Fruit fly (Drosophila melanogaster) whole organism, embryonic: ENCODE results near the gene Gr2a.
A peak's percentile ranks its signal among the peaks of the same experiment; 100 is the strongest.

Experiments used
- Atf6 ChIP-seq: fragments of 200-800 bp; sonication (Bioruptor generic); IDR thresholded peaks from 2 replicates; pipeline ENCODE4 v1.3.6; 2022; ENCODE audit warnings: missing biosample characterization, missing genetic modification characterization
- CG10147 ChIP-seq: fragments of 200-800 bp; sonication (Bioruptor generic); optimal IDR thresholded peaks from 2 replicates; lab custom pipeline; 2019; ENCODE audit warnings: missing biosample characterization, mild to moderate bottlenecking, missing genetic modification characterization, moderate library complexity
- CG1024 ChIP-seq: fragments of 200-800 bp; sonication (Bioruptor generic); IDR thresholded peaks from 2 replicates; pipeline ENCODE4 v1.3.6; 2022; ENCODE audit warnings: missing biosample characterization, missing genetic modification characterization
- CG10543 ChIP-seq: fragments of 200-800 bp; sonication (Bioruptor generic); optimal IDR thresholded peaks from 3 replicates; lab custom pipeline; 2017; ENCODE audit warnings: missing biosample characterization, mild to moderate bottlenecking, missing genetic modification characterization, moderate library complexity
- CG11723 ChIP-seq: fragments of 200-800 bp; sonication (Bioruptor generic); optimal IDR thresholded peaks from 2 replicates; lab custom pipeline; 2017; ENCODE audit warnings: missing biosample characterization, mild to moderate bottlenecking, missing genetic modification characterization
- CG12769 ChIP-seq: fragments of 200-800 bp; sonication (Bioruptor generic); optimal IDR thresholded peaks from 2 replicates; lab custom pipeline; 2019; ENCODE audit warnings: missing biosample characterization, mild to moderate bottlenecking, missing genetic modification characterization, moderate library complexity
- CG13287 ChIP-seq: fragments of 200-800 bp; sonication (Bioruptor generic); IDR thresholded peaks from 2 replicates; pipeline ENCODE4 v1.3.6; 2022; ENCODE audit warnings: missing biosample characterization, missing genetic modification characterization; ENCODE audit not compliant: partially characterized antibody
- CG15514 ChIP-seq: fragments of 200-800 bp; sonication (Bioruptor generic); optimal IDR thresholded peaks from 3 replicates; lab custom pipeline; 2017; ENCODE audit warnings: missing biosample characterization, missing genetic modification characterization, mild to moderate bottlenecking, moderate library complexity, missing genetic modification reagents
- CG15696 ChIP-seq: fragments of 200-800 bp; sonication (Bioruptor generic); optimal IDR thresholded peaks from 2 replicates; lab custom pipeline; 2019; ENCODE audit warnings: missing biosample characterization, mild to moderate bottlenecking, missing genetic modification characterization, moderate library complexity
- CG2129 ChIP-seq: fragments of 200-800 bp; sonication (Bioruptor generic); IDR thresholded peaks from 2 replicates; pipeline ENCODE4 v1.3.6; 2022; ENCODE audit warnings: missing biosample characterization, missing genetic modification characterization; ENCODE audit not compliant: partially characterized antibody
- CG31441 ChIP-seq: fragments of 200-800 bp; sonication (Bioruptor generic); IDR thresholded peaks from 2 replicates; pipeline ENCODE4 v1.3.6; 2022; ENCODE audit warnings: missing biosample characterization, missing genetic modification characterization
- CG32532 ChIP-seq: fragments of 200-800 bp; sonication (Bioruptor generic); IDR thresholded peaks from 2 replicates; pipeline ENCODE4 v1.3.6; 2022; ENCODE audit warnings: missing biosample characterization, missing genetic modification characterization
- CG34422 ChIP-seq: fragments of 200-800 bp; sonication (Bioruptor generic); IDR thresholded peaks from 3 replicates; pipeline ENCODE4 v1.3.6; 2022; ENCODE audit warnings: missing biosample characterization, missing genetic modification characterization
- CG42726 ChIP-seq: fragments of 200-800 bp; sonication (Bioruptor generic); IDR thresholded peaks from 2 replicates; pipeline ENCODE4 v1.3.6; 2022; ENCODE audit warnings: missing biosample characterization, missing genetic modification characterization; ENCODE audit not compliant: partially characterized antibody
- CG8924 ChIP-seq: fragments of 200-800 bp; optimal IDR thresholded peaks from 3 replicates; lab custom pipeline; 2019; ENCODE audit warnings: missing biosample characterization, mild to moderate bottlenecking, missing genetic modification characterization, moderate library complexity
- CG9609 ChIP-seq: fragments of 200-800 bp; sonication (Bioruptor generic); optimal IDR thresholded peaks from 3 replicates; lab custom pipeline; 2016; ENCODE audit warnings: missing biosample characterization, missing genetic modification characterization
- CG9932 ChIP-seq: fragments of 200-800 bp; sonication (Bioruptor generic); IDR thresholded peaks from 2 replicates; pipeline ENCODE4 v1.3.6; 2022; ENCODE audit warnings: missing biosample characterization, missing genetic modification characterization
- D19B ChIP-seq: fragments of 200-800 bp; sonication (Bioruptor generic); optimal IDR thresholded peaks from 2 replicates; lab custom pipeline; 2017; ENCODE audit warnings: missing biosample characterization, mild to moderate bottlenecking, missing genetic modification characterization
- Deaf1 ChIP-seq: fragments of 200-800 bp; optimal IDR thresholded peaks from 3 replicates; lab custom pipeline; 2019; ENCODE audit warnings: missing biosample characterization, mild to moderate bottlenecking, missing genetic modification characterization, moderate library complexity
- Eip74EF ChIP-seq, 2 experiments: fragments of 200-800 bp in 1 of 2; fragments of >200 bp in 1 of 2; sonication (Bioruptor generic) in 1 of 2; optimal IDR thresholded peaks; 2 replicates each; lab custom pipeline; 2017 to 2019; ENCODE audit warnings: missing biosample characterization in 2 of 2, missing genetic modification characterization in 2 of 2, mild to moderate bottlenecking in 1 of 2, moderate library complexity in 1 of 2
- Gug ChIP-seq: fragments of 200-800 bp; sonication (Bioruptor generic); IDR thresholded peaks from 4 replicates; pipeline ENCODE4 v1.3.6; 2022; ENCODE audit warnings: missing biosample characterization, missing genetic modification characterization
- H15 ChIP-seq: fragments of 200-800 bp; sonication (Bioruptor generic); IDR thresholded peaks from 3 replicates; pipeline ENCODE4 v1.3.6; 2022; ENCODE audit warnings: missing biosample characterization, missing genetic modification characterization
- HLH4C ChIP-seq: fragments of 200-800 bp; sonication (Bioruptor generic); IDR thresholded peaks from 3 replicates; pipeline ENCODE4 v1.3.6; 2022; ENCODE audit warnings: missing biosample characterization, missing genetic modification characterization; ENCODE audit not compliant: partially characterized antibody
- HLHmδ ChIP-seq: fragments of 200-800 bp; sonication (Bioruptor generic); optimal IDR thresholded peaks from 2 replicates; lab custom pipeline; 2018; ENCODE audit warnings: missing biosample characterization, mild to moderate bottlenecking, missing genetic modification characterization, moderate library complexity
- HmgD ChIP-seq: fragments of 200-800 bp; sonication (Bioruptor generic); optimal IDR thresholded peaks from 3 replicates; lab custom pipeline; 2016; ENCODE audit warnings: missing biosample characterization, missing genetic modification characterization
- MBD-R2 ChIP-seq: fragments of 200-800 bp; sonication (Bioruptor generic); IDR thresholded peaks from 2 replicates; pipeline ENCODE4 v1.3.6; 2022; ENCODE audit warnings: missing biosample characterization, missing genetic modification characterization
- MESR4 ChIP-seq: fragments of 200-800 bp; sonication (Bioruptor generic); optimal IDR thresholded peaks from 2 replicates; lab custom pipeline; 2018; ENCODE audit warnings: missing biosample characterization, mild to moderate bottlenecking, missing genetic modification characterization, moderate library complexity
- Mad ChIP-seq: fragments of 200-800 bp; sonication (Bioruptor generic); optimal IDR thresholded peaks from 2 replicates; lab custom pipeline; 2016; ENCODE audit warnings: missing biosample characterization, missing genetic modification characterization
- Max ChIP-seq: fragments of 200-800 bp; sonication (Bioruptor generic); optimal IDR thresholded peaks from 2 replicates; lab custom pipeline; 2016; ENCODE audit warnings: missing biosample characterization, mild to moderate bottlenecking, missing genetic modification characterization
- Oli ChIP-seq: fragments of 200-800 bp; sonication (Bioruptor generic); optimal IDR thresholded peaks from 2 replicates; lab custom pipeline; 2018; ENCODE audit warnings: missing biosample characterization, mild to moderate bottlenecking, missing genetic modification characterization, moderate library complexity
- PHDP ChIP-seq: fragments of 200-800 bp; sonication (Bioruptor generic); optimal IDR thresholded peaks from 3 replicates; lab custom pipeline; 2018; ENCODE audit warnings: missing biosample characterization, mild to moderate bottlenecking, missing genetic modification characterization, moderate library complexity
- Taf1 ChIP-seq: fragments of 200-800 bp; sonication (Bioruptor generic); IDR thresholded peaks from 2 replicates; pipeline ENCODE4 v1.3.6; 2022; ENCODE audit warnings: missing biosample characterization, missing genetic modification characterization
- al ChIP-seq: fragments of 200-800 bp; sonication (Bioruptor generic); IDR thresholded peaks from 2 replicates; pipeline ENCODE4 v1.3.6; 2022; ENCODE audit warnings: missing biosample characterization, missing genetic modification characterization
- ap ChIP-seq: fragments of 200-800 bp; sonication (Bioruptor generic); IDR thresholded peaks from 2 replicates; pipeline ENCODE4 v1.3.6; 2022; ENCODE audit warnings: missing biosample characterization, missing genetic modification characterization
- ash1 ChIP-seq: fragments of 200-800 bp; sonication (Bioruptor generic); optimal IDR thresholded peaks from 2 replicates; lab custom pipeline; 2018; ENCODE audit warnings: missing biosample characterization, mild to moderate bottlenecking, missing genetic modification characterization
- bcd ChIP-seq: fragments of 200-800 bp; sonication (Bioruptor generic); optimal IDR thresholded peaks from 2 replicates; lab custom pipeline; 2017; ENCODE audit warnings: missing biosample characterization, mild to moderate bottlenecking, missing genetic modification characterization
- cad ChIP-seq: fragments of >200 bp; optimal IDR thresholded peaks from 2 replicates; lab custom pipeline; 2017; ENCODE audit warnings: missing biosample characterization, missing genetic modification characterization
- cato ChIP-seq: fragments of 200-800 bp; sonication (Bioruptor generic); optimal IDR thresholded peaks from 2 replicates; lab custom pipeline; 2016; ENCODE audit warnings: missing biosample characterization, missing genetic modification characterization, borderline replicate concordance
- cg ChIP-seq: fragments of 200-800 bp; sonication (Bioruptor generic); optimal IDR thresholded peaks from 3 replicates; lab custom pipeline; 2019; ENCODE audit warnings: missing biosample characterization, mild to moderate bottlenecking, missing genetic modification characterization, moderate library complexity
- h ChIP-seq: fragments of >200 bp; optimal IDR thresholded peaks from 2 replicates; lab custom pipeline; 2017
- jumu ChIP-seq: fragments of 200-800 bp; sonication (Bioruptor generic); optimal IDR thresholded peaks from 3 replicates; lab custom pipeline; 2016; ENCODE audit warnings: missing biosample characterization, missing genetic modification characterization
- lola ChIP-seq, 3 experiments: fragments of >200 bp in 2 of 3; fragments of 200-800 bp in 1 of 3; sonication (Bioruptor generic) in 1 of 3; optimal IDR thresholded peaks; 2 replicates each; lab custom pipeline; 2017 to 2019; ENCODE audit warnings: missing biosample characterization in 3 of 3, missing genetic modification characterization in 3 of 3, mild to moderate bottlenecking in 1 of 3, moderate library complexity in 1 of 3
- mam ChIP-seq: fragments of 200-800 bp; sonication (Bioruptor generic); optimal IDR thresholded peaks from 3 replicates; lab custom pipeline; 2016; ENCODE audit warnings: missing biosample characterization, missing genetic modification characterization
- pho ChIP-seq: fragments of 200-800 bp; sonication (Bioruptor generic); optimal IDR thresholded peaks from 2 replicates; lab custom pipeline; 2016; ENCODE audit warnings: missing biosample characterization, missing genetic modification characterization
- phol ChIP-seq: fragments of 200-800 bp; sonication (Bioruptor generic); optimal IDR thresholded peaks from 3 replicates; lab custom pipeline; 2018; ENCODE audit warnings: missing biosample characterization, mild to moderate bottlenecking, missing genetic modification characterization, moderate library complexity
- pros ChIP-seq: fragments of 200-800 bp; sonication (Bioruptor generic); optimal IDR thresholded peaks from 3 replicates; lab custom pipeline; 2019; ENCODE audit warnings: missing biosample characterization, mild to moderate bottlenecking, missing genetic modification characterization, moderate library complexity
- psq ChIP-seq: fragments of 200-800 bp; sonication (Bioruptor generic); optimal IDR thresholded peaks from 2 replicates; lab custom pipeline; 2017; ENCODE audit warnings: missing biosample characterization, missing genetic modification characterization
- rib ChIP-seq: fragments of 200-800 bp; sonication (Bioruptor generic); IDR thresholded peaks from 2 replicates; pipeline ENCODE4 v1.3.6; 2022; ENCODE audit warnings: missing biosample characterization, missing genetic modification characterization

Gr2a gene

DNA sequence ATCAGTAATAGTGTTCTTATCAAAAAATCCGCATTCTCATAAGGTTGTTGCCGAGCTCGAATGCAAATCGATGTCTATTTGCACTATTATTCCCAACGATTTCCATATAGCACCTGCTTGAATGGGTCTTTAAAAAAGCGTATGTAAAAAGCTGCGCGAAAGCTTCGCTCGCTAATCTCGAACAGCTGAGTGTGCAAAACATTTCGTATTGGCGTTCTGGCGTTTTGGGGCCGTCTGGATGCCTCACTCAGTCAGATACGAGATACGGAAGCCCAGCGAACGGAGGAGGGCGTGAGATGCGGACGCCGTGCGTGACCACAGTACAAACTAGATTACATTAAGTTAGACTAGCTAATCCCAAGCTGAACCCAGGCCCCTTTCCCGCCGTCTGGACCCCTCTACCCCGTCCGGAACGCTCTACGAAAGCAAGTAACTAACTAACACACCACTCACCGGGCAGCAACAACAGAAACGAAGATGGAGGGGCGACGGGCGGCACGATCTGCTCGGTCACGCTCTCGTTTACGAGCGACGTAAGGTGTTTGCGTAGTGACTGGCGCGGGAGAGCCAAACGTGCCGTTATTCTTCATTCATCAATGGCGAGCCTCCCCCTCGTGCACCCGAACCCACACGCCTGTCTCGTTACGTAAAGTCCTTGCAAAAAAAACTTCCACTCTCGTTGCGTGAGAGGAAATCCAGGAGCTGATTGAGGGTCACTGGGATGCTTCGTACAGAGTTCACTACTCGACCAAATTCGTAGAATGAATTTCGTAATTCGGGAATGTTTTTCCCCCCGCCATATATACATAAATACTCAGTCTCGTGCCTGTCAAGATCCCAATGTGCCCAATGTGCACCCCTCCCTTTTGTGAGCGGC is 14.5 kb downstream of the Gr2a start (continued):
- TF ChIP-seq CG34422, result peak; percentile 52; the same call in 1 of the 3 replicates
- no peak for TF ChIP-seq CG8924
- no peak for TF ChIP-seq CG1024 (GFP tag; lab: Robert Waterston, UW)
- no peak for TF ChIP-seq rib (GFP tag; lab: Robert Waterston, UW)
- no peak for TF ChIP-seq cad
- no peak for TF ChIP-seq ash1 (GFP tag; lab: Kevin White, UChicago)
- no peak for TF ChIP-seq CG10147 (GFP tag; lab: Kevin White, UChicago)
- no peak for TF ChIP-seq HmgD (GFP tag; lab: Kevin White, UChicago)
- TF ChIP-seq D19B (GFP tag; lab: Kevin White, UChicago), result no peak
- TF ChIP-seq jumu, result no peak
- TF ChIP-seq Oli (tag; lab: Kevin White, UChicago), result no peak
- peak; percentile 24 for TF ChIP-seq bcd (GFP tag; lab: Kevin White, UChicago)
- TF ChIP-seq CG10543 (GFP tag; lab: Kevin White, UChicago), result peak; percentile 68
- TF ChIP-seq al (GFP tag; lab: Robert Waterston, UW), result no peak
- TF ChIP-seq CG15696, result no peak
- TF ChIP-seq lola (GFP tag; optimal IDR thresholded peaks at IDR 0.05; lab: Kevin White, UChicago), result no peak
- no peak for TF ChIP-seq cg
- TF ChIP-seq CG42726, result no peak
- TF ChIP-seq Taf1 (GFP tag; lab: Robert Waterston, UW), result no peak
- no peak for TF ChIP-seq phol (tag; lab: Kevin White, UChicago)
- no peak for TF ChIP-seq CG2129 (GFP tag; lab: Robert Waterston, UW)
- TF ChIP-seq h (lab: Kevin White, UChicago), result no peak
- TF ChIP-seq Mad (GFP tag; lab: Kevin White, UChicago), result no peak
- no peak for TF ChIP-seq CG9609 (GFP tag; lab: Kevin White, UChicago)
- peak; percentile 62 for TF ChIP-seq Deaf1 (tag; lab: Kevin White, UChicago)
- peak in 1 of 2 experiments; percentile 36 for TF ChIP-seq Eip74EF (GFP tag; optimal IDR thresholded peaks at IDR 0.05; lab: Kevin White, UChicago)
- TF ChIP-seq Max (GFP tag; lab: Kevin White, UChicago), result no peak
- no peak for TF ChIP-seq Gug (GFP tag; lab: Robert Waterston, UW)
- no peak for TF ChIP-seq CG31441 (GFP tag; lab: Robert Waterston, UW)
- TF ChIP-seq HLHmδ (GFP tag; lab: Kevin White, UChicago), result no peak
- TF ChIP-seq PHDP (tag; lab: Kevin White, UChicago), result no peak
- no peak for TF ChIP-seq mam (GFP tag; lab: Kevin White, UChicago)
- TF ChIP-seq CG15514 (GFP tag; lab: Kevin White, UChicago), result peak; percentile 31
- no peak for TF ChIP-seq MESR4 (GFP tag; lab: Kevin White, UChicago)
- no peak for TF ChIP-seq cato (GFP tag; lab: Kevin White, UChicago)
- peak; percentile 20; the same call in 1 of the 2 replicates for TF ChIP-seq Atf6 (GFP tag; lab: Robert Waterston, UW)
- TF ChIP-seq CG32532 (GFP tag; lab: Robert Waterston, UW), result peak; percentile 34; the same call in 1 of the 2 replicates
- TF ChIP-seq ap (GFP tag; lab: Robert Waterston, UW), result no peak
- TF ChIP-seq pho (GFP tag; lab: Kevin White, UChicago), result no peak
- no peak for TF ChIP-seq CG9932 (GFP tag; lab: Robert Waterston, UW)
- peak; percentile 49; the same call in 1 of the 2 replicates for TF ChIP-seq MBD-R2
- TF ChIP-seq H15 (GFP tag; lab: Robert Waterston, UW), result no peak
- no peak for TF ChIP-seq psq (GFP tag; lab: Kevin White, UChicago)
- no peak for TF ChIP-seq pros (GFP tag; lab: Kevin White, UChicago)
- TF ChIP-seq CG13287 (GFP tag; lab: Robert Waterston, UW), result peak; percentile 21
- TF ChIP-seq HLH4C (GFP tag; lab: Robert Waterston, UW), result no peak
- no peak for TF ChIP-seq CG11723 (GFP tag; lab: Kevin White, UChicago)
- TF ChIP-seq CG12769, result peak; percentile 82
